Worm (Caenorhabditis elegans) whole organism, L4 larva: ENCODE results near the gene ttr-36.

Source experiments
- F49E8.2 ChIP-seq: sonication (generic microtip); optimal IDR thresholded peaks from 2 replicates; lab custom pipeline; 2016; ENCODE audit warnings: missing compliant biosample characterization, mild to moderate bottlenecking, missing genetic modification characterization, borderline replicate concordance
- R02D3.7 ChIP-seq: fragments of 150-350 bp; sonication (generic microtip); optimal IDR thresholded peaks from 3 replicates; lab custom pipeline; 2014; ENCODE audit warnings: missing biosample characterization, missing genetic modification characterization
- T20F7.1 ChIP-seq: fragments of 200-800 bp; sonication (Bioruptor generic); optimal IDR thresholded peaks from 2 replicates; lab custom pipeline; 2018; ENCODE audit warnings: mild to moderate bottlenecking, missing genetic modification characterization, missing compliant biosample characterization
- Y48G9A.11 ChIP-seq: fragments of 200-800 bp; sonication (Bioruptor generic); IDR thresholded peaks from 2 replicates; pipeline ENCODE4 v1.3.6; 2022; ENCODE audit warnings: missing genetic modification reagents, missing genetic modification characterization, missing compliant biosample characterization
- Y75B8A.6 ChIP-seq: fragments of 200-800 bp; sonication (Bioruptor generic); IDR thresholded peaks from 2 replicates; pipeline ENCODE4 v1.3.6; 2022; ENCODE audit warnings: missing genetic modification reagents, missing genetic modification characterization, missing compliant biosample characterization
- ZK337.2 ChIP-seq: fragments of 200-800 bp; sonication (Bioruptor generic); IDR thresholded peaks from 2 replicates; pipeline ENCODE4 v1.3.6; 2022; ENCODE audit warnings: missing genetic modification reagents, missing genetic modification characterization, missing compliant biosample characterization
- aha-1 ChIP-seq: fragments of 150-350 bp; peaks from one replicate; lab custom pipeline; 2014; ENCODE audit warnings: missing biosample characterization, missing genetic modification characterization
- ama-1 ChIP-seq: fragments of 150-350 bp; optimal IDR thresholded peaks from 2 replicates; lab custom pipeline; 2014; ENCODE audit warnings: inconsistent platforms, mixed read lengths
- arid-1 ChIP-seq: fragments of 200-800 bp; sonication (Bioruptor generic); conservative IDR thresholded peaks from 2 replicates; pipeline ENCODE4 v1.3.6; 2022; ENCODE audit warnings: missing genetic modification reagents, missing genetic modification characterization, missing compliant biosample characterization
- ceh-32 ChIP-seq: sonication (generic microtip); optimal IDR thresholded peaks from 2 replicates; lab custom pipeline; 2016; ENCODE audit warnings: mild to moderate bottlenecking, missing genetic modification characterization, missing compliant biosample characterization; ENCODE audit not compliant: poor library complexity
- ceh-44 ChIP-seq: fragments of 200-800 bp; sonication (Bioruptor generic); IDR thresholded peaks from 2 replicates; pipeline ENCODE4 v1.3.6; 2022; ENCODE audit warnings: missing genetic modification reagents, missing genetic modification characterization, missing compliant biosample characterization
- ctbp-1 ChIP-seq: fragments of 200-800 bp; sonication (Bioruptor generic); IDR thresholded peaks from 2 replicates; pipeline ENCODE4 v1.3.6; 2022; ENCODE audit warnings: missing genetic modification reagents, missing genetic modification characterization, missing compliant biosample characterization
- daf-12 ChIP-seq: fragments of 150-350 bp; optimal IDR thresholded peaks from 2 replicates; lab custom pipeline; 2014; ENCODE audit warnings: missing biosample characterization, missing genetic modification reagents, missing genetic modification characterization
- daf-16 ChIP-seq, 3 experiments: sonication (generic microtip); optimal IDR thresholded peaks; 2 replicates each; lab custom pipeline; 2016 to 2017; ENCODE audit warnings: missing genetic modification characterization in 3 of 3, missing genetic modification reagents in 3 of 3, mild to moderate bottlenecking in 2 of 3, missing compliant biosample characterization in 2 of 3, missing biosample characterization in 1 of 3, moderate library complexity in 1 of 3
- daf-19 ChIP-seq: fragments of 200-800 bp; sonication (Bioruptor generic); conservative IDR thresholded peaks from 2 replicates; pipeline ENCODE4 v1.3.6; 2022; ENCODE audit warnings: missing genetic modification characterization, missing compliant biosample characterization
- daf-8 ChIP-seq: fragments of 200-800 bp; sonication (Bioruptor generic); IDR thresholded peaks from 2 replicates; pipeline ENCODE4 v1.3.6; 2022; ENCODE audit warnings: missing genetic modification characterization, missing compliant biosample characterization
- dmd-6 ChIP-seq: fragments of 200-800 bp; sonication (Bioruptor generic); IDR thresholded peaks from 2 replicates; pipeline ENCODE4 v1.3.6; 2022; ENCODE audit warnings: missing genetic modification reagents, missing genetic modification characterization, missing compliant biosample characterization
- dmd-9 ChIP-seq: fragments of 200-800 bp; sonication (Bioruptor generic); IDR thresholded peaks from 2 replicates; pipeline ENCODE4 v1.3.6; 2022; ENCODE audit warnings: missing genetic modification reagents, missing genetic modification characterization, missing compliant biosample characterization
- dpl-1 ChIP-seq: fragments of 150-350 bp; optimal IDR thresholded peaks from 2 replicates; lab custom pipeline; 2014; ENCODE audit warnings: missing biosample characterization, missing genetic modification reagents, missing genetic modification characterization
- duxl-1 ChIP-seq: sonication (generic microtip); optimal IDR thresholded peaks from 2 replicates; lab custom pipeline; 2016; ENCODE audit warnings: mild to moderate bottlenecking, missing genetic modification characterization, moderate library complexity, missing compliant biosample characterization; ENCODE audit not compliant: poor library complexity
- dve-1 ChIP-seq: sonication (generic microtip); optimal IDR thresholded peaks from 2 replicates; lab custom pipeline; 2017; ENCODE audit warnings: antibody characterized with exemption, mild to moderate bottlenecking, missing genetic modification characterization, missing compliant biosample characterization; ENCODE audit not compliant: insufficient read depth
- egl-43 ChIP-seq: fragments of 200-800 bp; sonication (Bioruptor generic); IDR thresholded peaks from 2 replicates; pipeline ENCODE4 v1.3.6; 2022; ENCODE audit warnings: missing genetic modification reagents, missing genetic modification characterization, missing compliant biosample characterization
- fkh-10 ChIP-seq: fragments of 150-350 bp; optimal IDR thresholded peaks from 2 replicates; lab custom pipeline; 2014; ENCODE audit warnings: missing biosample characterization, missing genetic modification reagents, missing genetic modification characterization
- hif-1 ChIP-seq, 2 experiments: sonication (generic microtip); optimal IDR thresholded peaks; 2 replicates each; lab custom pipeline; 2016 to 2017; ENCODE audit warnings: missing compliant biosample characterization in 2 of 2, missing genetic modification characterization in 2 of 2, missing genetic modification reagents in 2 of 2, missing genotype in 2 of 2, mild to moderate bottlenecking in 1 of 2
- lim-7 ChIP-seq: fragments of 200-800 bp; sonication (Bioruptor generic); IDR thresholded peaks from 2 replicates; pipeline ENCODE4 v1.3.6; 2022; ENCODE audit warnings: missing genetic modification characterization, missing compliant biosample characterization
- lin-1 ChIP-seq: fragments of 200-800 bp; sonication (Bioruptor generic); IDR thresholded peaks from 2 replicates; pipeline ENCODE4 v1.3.6; 2022; ENCODE audit warnings: missing genetic modification reagents, missing genetic modification characterization, missing compliant biosample characterization
- lin-38 ChIP-seq: fragments of 200-800 bp; sonication (Bioruptor generic); IDR thresholded peaks from 2 replicates; pipeline ENCODE4 v1.3.6; 2022; ENCODE audit warnings: missing genetic modification reagents, missing genetic modification characterization, missing compliant biosample characterization
- lir-3 ChIP-seq: sonication (generic microtip); optimal IDR thresholded peaks from 2 replicates; lab custom pipeline; 2016; ENCODE audit warnings: mild to moderate bottlenecking, missing genetic modification characterization, missing compliant biosample characterization
- mdt-29 ChIP-seq: fragments of 200-800 bp; sonication (Bioruptor generic); IDR thresholded peaks from 2 replicates; pipeline ENCODE4 v1.3.6; 2022; ENCODE audit warnings: missing genetic modification reagents, missing genetic modification characterization, missing compliant biosample characterization
- mep-1 ChIP-seq: fragments of 150-350 bp; sonication (generic microtip); optimal IDR thresholded peaks from 3 replicates; lab custom pipeline; 2014; ENCODE audit warnings: missing biosample characterization, missing genetic modification characterization
- mxl-2 ChIP-seq: fragments of 200-800 bp; sonication (Bioruptor generic); conservative IDR thresholded peaks from 2 replicates; pipeline ENCODE4 v1.3.6; 2022; ENCODE audit warnings: missing genetic modification reagents, missing genetic modification characterization, missing compliant biosample characterization
- nhr-237 ChIP-seq: sonication (generic microtip); optimal IDR thresholded peaks from 2 replicates; lab custom pipeline; 2017; ENCODE audit warnings: missing biosample characterization, missing genetic modification characterization
- nhr-42 ChIP-seq: fragments of 200-800 bp; sonication (Bioruptor generic); IDR thresholded peaks from 2 replicates; pipeline ENCODE4 v1.3.6; 2022; ENCODE audit warnings: missing genetic modification characterization, missing compliant biosample characterization
- nhr-76 ChIP-seq: fragments of 150-350 bp; optimal IDR thresholded peaks from 2 replicates; lab custom pipeline; 2014; ENCODE audit warnings: missing biosample characterization, missing genetic modification characterization
- nhr-77 ChIP-seq: fragments of 150-350 bp; optimal IDR thresholded peaks from 2 replicates; lab custom pipeline; 2014; ENCODE audit warnings: missing biosample characterization, missing genetic modification characterization
- php-3 ChIP-seq: fragments of 200-800 bp; sonication (Bioruptor generic); IDR thresholded peaks from 2 replicates; pipeline ENCODE4 v1.3.6; 2022; ENCODE audit warnings: missing genetic modification reagents, missing genetic modification characterization, missing compliant biosample characterization
- pqm-1 ChIP-seq: sonication (generic microtip); optimal IDR thresholded peaks from 2 replicates; lab custom pipeline; 2017; ENCODE audit warnings: missing biosample characterization, missing genetic modification characterization
- rbr-2 ChIP-seq: sonication (generic microtip); optimal IDR thresholded peaks from 2 replicates; lab custom pipeline; 2016; ENCODE audit warnings: missing genotype, missing genetic modification characterization, missing compliant biosample characterization
- saeg-2 ChIP-seq: fragments of 200-800 bp; sonication (Bioruptor generic); IDR thresholded peaks from 2 replicates; pipeline ENCODE4 v1.3.6; 2022; ENCODE audit warnings: missing genetic modification reagents, missing genetic modification characterization, missing compliant biosample characterization
- sdz-12 ChIP-seq: fragments of 200-800 bp; sonication (Bioruptor generic); optimal IDR thresholded peaks from 2 replicates; lab custom pipeline; 2018; ENCODE audit warnings: mild to moderate bottlenecking, missing genetic modification characterization, missing compliant biosample characterization
- spr-3 ChIP-seq: fragments of 200-800 bp; sonication (Bioruptor generic); optimal IDR thresholded peaks from 2 replicates; lab custom pipeline; 2018; ENCODE audit warnings: mild to moderate bottlenecking, missing genetic modification characterization, missing compliant biosample characterization
- unc-130 ChIP-seq: sonication (generic microtip); optimal IDR thresholded peaks from 2 replicates; lab custom pipeline; 2016; ENCODE audit warnings: missing genetic modification reagents, missing genetic modification characterization, missing compliant biosample characterization
- vab-7 ChIP-seq: fragments of 200-800 bp; sonication (Bioruptor generic); IDR thresholded peaks from 2 replicates; pipeline ENCODE4 v1.3.6; 2022; ENCODE audit warnings: missing genetic modification reagents, missing genetic modification characterization, missing compliant biosample characterization

Gene ttr-36

ce11 chrX:6510627-6511026 is at the start of gene ttr-36:
ttr-36 (plus strand) TSS chrX:6510927.
- TF ChIP-seq vab-7 (GFP tag; lab: Robert Waterston, UW) (no peak), dmd-6 (GFP tag; lab: Robert Waterston, UW) (peak; percentile 39; the same call in 1 of the 2 replicates), daf-16 (GFP tag; optimal IDR thresholded peaks at IDR 0.05; lab: Kevin White, UChicago) (no peak), daf-16 (tag; optimal IDR thresholded peaks at IDR 0.05; lab: Kevin White, UChicago) (peak; percentile 68)
- TF ChIP-seq, all 104 proteins: peak for 2

ce11 chrX:6461729-6462128 is 49.0 kb upstream of the ttr-36 start, which contains the start of gene K04E7.1:
K04E7.1 (plus strand) TSS chrX:6462029.
- TF ChIP-seq aha-1 (tag; lab: Kevin White, UChicago) (peak; percentile 54), php-3 (GFP tag; lab: Robert Waterston, UW) (no peak), daf-8 (GFP tag; lab: Robert Waterston, UW) (no peak)
- TF ChIP-seq, all 104 proteins: peak for 1

- TF ChIP-seq R02D3.7 (tag; lab: Kevin White, UChicago) (no peak), ZK337.2 (GFP tag; lab: Robert Waterston, UW) (no peak), dmd-6 (GFP tag; lab: Robert Waterston, UW) (peak; percentile 55), daf-16 (GFP tag; optimal IDR thresholded peaks at IDR 0.05; lab: Kevin White, UChicago) (no peak), daf-16 (tag; optimal IDR thresholded peaks at IDR 0.05; lab: Kevin White, UChicago) (peak; percentile 15), pqm-1 (tag; lab: Kevin White, UChicago) (peak; percentile 65)
These were observed 48.2 kb upstream of the ttr-36 start for ce11 chrX:6462479-6462878.

- TF ChIP-seq dmd-9: no peak
- TF ChIP-seq dmd-6 (GFP tag; lab: Robert Waterston, UW): peak; percentile 68
- TF ChIP-seq daf-16 (GFP tag; optimal IDR thresholded peaks at IDR 0.05; lab: Kevin White, UChicago): no peak
- peak; percentile 56 for TF ChIP-seq daf-16 (tag; optimal IDR thresholded peaks at IDR 0.05; lab: Kevin White, UChicago)
- no peak for TF ChIP-seq mxl-2
- no peak for TF ChIP-seq lir-3 (tag; lab: Kevin White, UChicago)
- TF ChIP-seq Y48G9A.11 (GFP tag; lab: Robert Waterston, UW): no peak
- no peak for TF ChIP-seq saeg-2 (GFP tag; lab: Robert Waterston, UW)
- no peak for TF ChIP-seq lim-7 (GFP tag; lab: Robert Waterston, UW)
- TF ChIP-seq lin-1 (GFP tag; lab: Robert Waterston, UW): no peak
- TF ChIP-seq nhr-42 (GFP tag; lab: Robert Waterston, UW): no peak
- TF ChIP-seq rbr-2 (tag; lab: Kevin White, UChicago): no peak
- no peak for TF ChIP-seq daf-19
- TF ChIP-seq dve-1 (tag; lab: Kevin White, UChicago): peak; percentile 54
- TF ChIP-seq spr-3 (GFP tag; lab: Kevin White, UChicago): no peak
- no peak for TF ChIP-seq lin-38 (GFP tag; lab: Robert Waterston, UW)
- TF ChIP-seq F49E8.2 (tag; lab: Kevin White, UChicago): no peak
- no peak for TF ChIP-seq egl-43 (GFP tag; lab: Robert Waterston, UW)
- no peak for TF ChIP-seq T20F7.1 (GFP tag; lab: Kevin White, UChicago)
- TF ChIP-seq ceh-32 (tag; lab: Kevin White, UChicago): no peak
- no peak for TF ChIP-seq duxl-1 (tag; lab: Kevin White, UChicago)
- no peak for TF ChIP-seq arid-1 (GFP tag; lab: Robert Waterston, UW)
- no peak for TF ChIP-seq dpl-1
- peak; percentile 84 for TF ChIP-seq pqm-1 (tag; lab: Kevin White, UChicago)
- TF ChIP-seq ceh-44: no peak
- TF ChIP-seq mdt-29 (GFP tag; lab: Robert Waterston, UW): no peak
- no peak for TF ChIP-seq nhr-237
- TF ChIP-seq Y75B8A.6 (GFP tag; lab: Robert Waterston, UW): no peak
- TF ChIP-seq fkh-10 (GFP tag; lab: Kevin White, UChicago): no peak
- TF ChIP-seq daf-12 (tag; lab: Kevin White, UChicago): no peak
- no peak for TF ChIP-seq R02D3.7 (tag; lab: Kevin White, UChicago)
- no peak for TF ChIP-seq sdz-12 (GFP tag; lab: Kevin White, UChicago)
- no peak for TF ChIP-seq unc-130
- no peak for TF ChIP-seq nhr-76
- TF ChIP-seq ama-1 (lab: Kevin White, UChicago): no peak
- TF ChIP-seq aha-1 (tag; lab: Kevin White, UChicago): peak; percentile 68
- no peak for TF ChIP-seq mep-1 (tag; lab: Kevin White, UChicago)
- no peak for TF ChIP-seq hif-1 (tag; optimal IDR thresholded peaks at IDR 0.05; lab: Kevin White, UChicago)
- no peak for TF ChIP-seq nhr-77
- no peak for TF ChIP-seq ctbp-1
These were observed 47.7 kb upstream of the ttr-36 start, which contains the start of gene C15B12.2 for ce11 chrX:6462995-6463462. C15B12.2 (plus strand) TSS chrX:6463412.
